Fruit fly (Drosophila melanogaster) whole organism, pupa: ENCODE measurements around the gene CG13484.

Experiments
- CG15710 ChIP-seq: fragments of 200-800 bp; sonication (Bioruptor generic); optimal IDR thresholded peaks from 2 replicates; lab custom pipeline; 2018; ENCODE audit warnings: missing biosample characterization, mild to moderate bottlenecking, missing genetic modification characterization, moderate library complexity
- CG34367 ChIP-seq: fragments of 200-800 bp; sonication (Bioruptor generic); optimal IDR thresholded peaks from 2 replicates; lab custom pipeline; 2018; ENCODE audit warnings: missing biosample characterization, mild to moderate bottlenecking, missing genetic modification characterization
- CG8159 ChIP-seq: fragments of 200-800 bp; sonication (Bioruptor generic); optimal IDR thresholded peaks from 3 replicates; lab custom pipeline; 2018; ENCODE audit warnings: missing biosample characterization, mild to moderate bottlenecking, missing genetic modification characterization, moderate library complexity
- D1 ChIP-seq: fragments of 200-800 bp; sonication (Bioruptor generic); optimal IDR thresholded peaks from 2 replicates; lab custom pipeline; 2018; ENCODE audit warnings: missing biosample characterization, mild to moderate bottlenecking, missing genetic modification characterization, moderate library complexity
- EcR ChIP-seq: fragments of 200-800 bp; sonication (Bioruptor generic); optimal IDR thresholded peaks from 3 replicates; lab custom pipeline; 2019; ENCODE audit warnings: missing biosample characterization, missing genetic modification characterization, mild to moderate bottlenecking, moderate library complexity, missing genetic modification reagents
- Pif1A ChIP-seq: fragments of 200-800 bp; sonication (Bioruptor generic); optimal IDR thresholded peaks from 3 replicates; lab custom pipeline; 2016; ENCODE audit warnings: missing biosample characterization, missing genetic modification characterization
- Snoo ChIP-seq: fragments of 200-800 bp; sonication (Bioruptor generic); optimal IDR thresholded peaks from 3 replicates; lab custom pipeline; 2017; ENCODE audit warnings: missing biosample characterization, mild to moderate bottlenecking, missing genetic modification characterization, inconsistent platforms
- gl ChIP-seq: fragments of 200-800 bp; sonication (Bioruptor generic); optimal IDR thresholded peaks from 2 replicates; lab custom pipeline; 2018; ENCODE audit warnings: missing biosample characterization, mild to moderate bottlenecking, missing genetic modification characterization
- rn ChIP-seq: fragments of 200-800 bp; sonication (Bioruptor generic); IDR thresholded peaks from 2 replicates; pipeline ENCODE4 v1.3.6; 2022; ENCODE audit warnings: missing biosample characterization, missing genetic modification characterization

- TF ChIP-seq EcR (GFP tag; lab: Kevin White, UChicago), result no peak
- no peak for TF ChIP-seq CG34367
- TF ChIP-seq CG15710, result no peak
- TF ChIP-seq Snoo (tag; lab: Kevin White, UChicago), result no peak
- no peak for TF ChIP-seq D1
- no peak for TF ChIP-seq rn (GFP tag; lab: Robert Waterston, UW)
- TF ChIP-seq CG8159 (tag; lab: Kevin White, UChicago), result no peak
- no peak for TF ChIP-seq gl (tag; lab: Kevin White, UChicago)
- no peak for TF ChIP-seq Pif1A (GFP tag; lab: Kevin White, UChicago)
Observed at dm6 chr3L:14062702-14063101, 9.8 kb upstream of the CG13484 start.
